Worm (Caenorhabditis elegans) whole organism, L3 larva: ENCODE measurements around the gene nlp-50.

Source experiments
- ceh-16 ChIP-seq: sonication (generic microtip); optimal IDR thresholded peaks from 2 replicates; lab custom pipeline; 2017; ENCODE audit warnings: missing biosample characterization, missing genetic modification characterization
- ceh-82 ChIP-seq: fragments of 150-350 bp; optimal IDR thresholded peaks from 2 replicates; lab custom pipeline; 2014; ENCODE audit warnings: missing biosample characterization, missing genetic modification characterization
- elt-1 ChIP-seq: fragments of 150-350 bp; optimal IDR thresholded peaks from 2 replicates; lab custom pipeline; 2014; ENCODE audit warnings: missing biosample characterization, missing genetic modification characterization
- elt-3 ChIP-seq, 3 experiments: fragments of 150-350 bp in 1 of 3; sonication (generic microtip) in 2 of 3; optimal IDR thresholded peaks; 2 replicates in 2 of 3; 4 replicates in 1 of 3; lab custom pipeline; 2014 to 2017; ENCODE audit warnings: missing biosample characterization in 3 of 3, missing genetic modification characterization in 3 of 3
- fos-1 ChIP-seq: fragments of 150-350 bp; optimal IDR thresholded peaks from 2 replicates; lab custom pipeline; 2014; ENCODE audit warnings: missing biosample characterization, missing genetic modification characterization
- jun-1 ChIP-seq: fragments of 150-350 bp; optimal IDR thresholded peaks from 2 replicates; lab custom pipeline; 2014; ENCODE audit warnings: missing biosample characterization, missing genetic modification reagents, missing genetic modification characterization
- mdl-1 ChIP-seq: fragments of 150-350 bp; optimal IDR thresholded peaks from 2 replicates; lab custom pipeline; 2014; ENCODE audit warnings: missing biosample characterization, missing genetic modification characterization
- nhr-12 ChIP-seq: fragments of 150-350 bp; optimal IDR thresholded peaks from 2 replicates; lab custom pipeline; 2014; ENCODE audit warnings: missing biosample characterization, missing genetic modification characterization
- pha-4 ChIP-seq: fragments of 150-350 bp; optimal IDR thresholded peaks from 2 replicates; lab custom pipeline; 2014; ENCODE audit warnings: missing biosample characterization, missing genetic modification reagents, missing genetic modification characterization
- sea-2 ChIP-seq: fragments of 150-350 bp; sonication (generic microtip); optimal IDR thresholded peaks from 4 replicates; lab custom pipeline; 2014; ENCODE audit warnings: missing biosample characterization, missing genetic modification reagents, missing genetic modification characterization
- unc-39 ChIP-seq: sonication (generic microtip); optimal IDR thresholded peaks from 4 replicates; lab custom pipeline; 2017; ENCODE audit warnings: missing biosample characterization, missing genetic modification characterization

DNA sequence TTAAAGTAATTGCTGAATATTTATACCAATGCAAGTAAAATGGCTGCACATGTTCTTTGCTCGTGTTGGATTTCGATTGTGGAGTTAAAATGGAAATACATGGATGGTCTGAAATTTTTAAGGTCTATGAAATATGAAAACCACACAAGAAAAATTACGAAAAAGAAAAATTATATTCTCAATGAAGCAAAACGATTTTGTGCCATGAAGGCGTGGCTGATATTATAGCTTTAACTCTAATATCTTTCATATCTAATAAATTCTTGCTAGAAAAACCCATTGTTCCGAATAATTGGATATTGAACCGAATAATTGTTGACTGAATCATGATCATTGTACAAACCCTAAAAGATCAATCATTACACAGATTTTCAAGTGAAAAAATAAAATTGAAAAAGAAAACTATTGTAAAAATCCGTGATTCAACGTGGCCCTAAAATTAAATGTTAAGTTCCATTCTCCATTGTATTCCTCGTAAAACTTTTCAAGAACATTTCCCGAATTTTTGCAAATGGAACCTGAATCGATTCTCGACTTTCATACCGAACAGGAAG lies 10.1 kb upstream of the nlp-50 start, which contains the start of the genes srx-95 and fis-1:
- TF ChIP-seq nhr-12 (tag; lab: Kevin White, UChicago) (no peak), fos-1 (no peak), ceh-82 (no peak), elt-1 (tag; lab: Kevin White, UChicago) (no peak), ceh-16 (tag; lab: Kevin White, UChicago) (no peak), pha-4 (no peak), mdl-1 (no peak), unc-39 (tag; lab: Kevin White, UChicago) (no peak), jun-1 (tag; lab: Kevin White, UChicago) (no peak), elt-3 (tag; optimal IDR thresholded peaks at IDR 0.05; lab: Kevin White, UChicago) (no peak), sea-2 (GFP tag; lab: Kevin White, UChicago) (no peak)
